Fruit fly (Drosophila melanogaster) whole organism: ENCODE measurements around the gene CG12375.

Experiments
- Dll ChIP-seq: fragments of >200 bp; optimal IDR thresholded peaks from 2 replicates; lab custom pipeline; 2017
- pan ChIP-seq: fragments of >200 bp; optimal IDR thresholded peaks from 2 replicates; lab custom pipeline; 2017
- usp ChIP-seq: fragments of >200 bp; optimal IDR thresholded peaks from 2 replicates; lab custom pipeline; 2017; ENCODE audit warnings: missing biosample characterization, missing genetic modification characterization, mixed read lengths

DNA sequence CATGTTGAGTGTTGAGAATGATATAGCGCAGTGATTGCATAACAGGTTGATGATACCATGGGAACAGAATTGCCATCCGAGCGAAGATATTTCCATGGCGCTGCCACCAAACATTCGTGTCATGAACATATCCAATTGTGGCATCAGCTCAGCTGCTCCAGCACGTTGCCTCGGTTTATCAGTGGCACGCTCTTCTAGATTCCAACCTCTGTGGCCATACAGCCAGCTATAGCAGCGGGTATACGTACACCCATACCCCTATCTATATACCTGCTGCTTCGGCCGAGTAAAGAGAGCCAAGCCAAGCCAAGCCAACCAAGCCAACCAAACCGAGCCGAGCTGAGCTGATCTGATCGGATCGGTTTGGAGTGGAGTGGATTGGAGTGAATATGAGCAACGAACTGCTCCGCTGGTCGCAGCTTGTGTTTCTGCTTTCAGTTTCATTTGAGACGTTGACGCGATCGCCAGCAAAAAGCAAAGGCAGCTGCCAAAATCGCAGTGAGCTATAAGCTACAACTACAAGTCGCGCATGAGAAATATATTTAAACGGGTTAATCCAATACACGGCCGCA lies 21.9 kb upstream of the CG12375 start:
- no peak for TF ChIP-seq Dll (lab: Kevin White, UChicago)
- TF ChIP-seq usp = no peak
- no peak for TF ChIP-seq pan (lab: Kevin White, UChicago)
